Worm (Caenorhabditis elegans) whole organism, young adult: Measurements from ENCODE around the gene cnt-2.

Experiments
- B0035.1 ChIP-seq: sonication (generic microtip); optimal IDR thresholded peaks from 2 replicates; lab custom pipeline; 2016; ENCODE audit warnings: missing genetic modification characterization, mild to moderate bottlenecking, missing compliant biosample characterization, missing genotype, missing genetic modification reagents
- C06A6.2 ChIP-seq: fragments of 200-800 bp; sonication (Bioruptor generic); conservative IDR thresholded peaks from 2 replicates; pipeline ENCODE4 v1.3.6; 2022; ENCODE audit warnings: missing genetic modification characterization, missing compliant biosample characterization
- F22D6.2 ChIP-seq: sonication (generic microtip); optimal IDR thresholded peaks from 2 replicates; lab custom pipeline; 2016; ENCODE audit warnings: mild to moderate bottlenecking, missing genetic modification characterization, missing compliant biosample characterization
- F23B12.7 ChIP-seq: sonication (generic microtip); optimal IDR thresholded peaks from 2 replicates; lab custom pipeline; 2017; ENCODE audit warnings: missing genetic modification characterization, mild to moderate bottlenecking, missing compliant biosample characterization, antibody characterized with exemption, moderate library complexity; ENCODE audit not compliant: insufficient read depth
- F33H1.4 ChIP-seq: fragments of 200-800 bp; sonication (Bioruptor generic); IDR thresholded peaks from 2 replicates; pipeline ENCODE4 v1.3.6; 2022; ENCODE audit warnings: missing genetic modification reagents, missing genetic modification characterization, missing compliant biosample characterization
- F39B2.1 ChIP-seq: fragments of 200-800 bp; sonication (Bioruptor generic); IDR thresholded peaks from 2 replicates; pipeline ENCODE4 v1.3.6; 2022; ENCODE audit warnings: missing genetic modification reagents, missing genetic modification characterization, missing compliant biosample characterization
- F52B5.7 ChIP-seq: sonication (generic microtip); optimal IDR thresholded peaks from 2 replicates; lab custom pipeline; 2016; ENCODE audit warnings: mild to moderate bottlenecking, missing genetic modification characterization, missing compliant biosample characterization
- F55B11.4 ChIP-seq: sonication (generic microtip); optimal IDR thresholded peaks from 2 replicates; lab custom pipeline; 2016; ENCODE audit warnings: missing compliant biosample characterization, missing genetic modification characterization, borderline replicate concordance; ENCODE audit not compliant: insufficient read depth
- K12H6.12 ChIP-seq: fragments of 200-800 bp; sonication (Bioruptor generic); optimal IDR thresholded peaks from 2 replicates; lab custom pipeline; 2018; ENCODE audit warnings: mild to moderate bottlenecking, missing genetic modification characterization, missing compliant biosample characterization
- T07F8.4 ChIP-seq: sonication (generic microtip); optimal IDR thresholded peaks from 2 replicates; lab custom pipeline; 2016; ENCODE audit warnings: mild to moderate bottlenecking, missing genetic modification characterization, moderate library complexity, missing compliant biosample characterization
- Y53F4B.3 ChIP-seq: fragments of 200-800 bp; sonication (Bioruptor generic); IDR thresholded peaks from 2 replicates; pipeline ENCODE4 v1.3.6; 2022; ENCODE audit warnings: missing genetic modification reagents, missing genetic modification characterization, missing compliant biosample characterization
- Y56A3A.18 ChIP-seq: fragments of 200-800 bp; sonication (Bioruptor generic); IDR thresholded peaks from 2 replicates; pipeline ENCODE4 v1.3.6; 2022; ENCODE audit warnings: missing genetic modification reagents, missing genetic modification characterization, missing compliant biosample characterization
- Y95B8A.8 ChIP-seq: fragments of 200-800 bp; sonication (Bioruptor generic); IDR thresholded peaks from 2 replicates; pipeline ENCODE4 v1.3.6; 2022; ENCODE audit warnings: missing genetic modification reagents, missing genetic modification characterization, missing compliant biosample characterization
- attf-3 ChIP-seq: fragments of 200-800 bp; sonication (Bioruptor generic); conservative IDR thresholded peaks from 2 replicates; pipeline ENCODE4 v1.3.6; 2022; ENCODE audit warnings: missing genetic modification reagents, missing genetic modification characterization, missing compliant biosample characterization
- bed-1 ChIP-seq: fragments of 200-800 bp; sonication (Bioruptor generic); IDR thresholded peaks from 2 replicates; pipeline ENCODE4 v1.3.6; 2022; ENCODE audit warnings: missing genetic modification reagents, missing genetic modification characterization, missing compliant biosample characterization
- cebp-1 ChIP-seq, 2 experiments: fragments of 200-800 bp in 1 of 2; sonication (Bioruptor generic) in 1 of 2; sonication (generic microtip) in 1 of 2; IDR thresholded peaks in 1 of 2; optimal IDR thresholded peaks in 1 of 2; 2 replicates each; pipeline versions ENCODE4 v1.3.6 to Lab custom; 2017 to 2022; ENCODE audit warnings: missing compliant biosample characterization in 2 of 2, missing genetic modification characterization in 2 of 2, mild to moderate bottlenecking in 1 of 2, missing genetic modification reagents in 1 of 2, moderate library complexity in 1 of 2
- ceh-58 ChIP-seq: fragments of 200-800 bp; sonication (Bioruptor generic); IDR thresholded peaks from 2 replicates; pipeline ENCODE4 v1.3.6; 2022; ENCODE audit warnings: missing genetic modification characterization, missing compliant biosample characterization
- die-1 ChIP-seq: sonication (generic microtip); optimal IDR thresholded peaks from 2 replicates; lab custom pipeline; 2016; ENCODE audit warnings: missing genotype, mild to moderate bottlenecking, missing genetic modification characterization, missing compliant biosample characterization
- egl-44 ChIP-seq: fragments of 200-800 bp; sonication (Bioruptor generic); IDR thresholded peaks from 2 replicates; pipeline ENCODE4 v1.3.6; 2022; ENCODE audit warnings: missing genetic modification reagents, missing genetic modification characterization, missing compliant biosample characterization
- egrh-3 ChIP-seq: fragments of 200-800 bp; sonication (Bioruptor generic); IDR thresholded peaks from 2 replicates; pipeline ENCODE4 v1.3.6; 2022; ENCODE audit warnings: missing genetic modification reagents, missing genetic modification characterization, missing compliant biosample characterization
- hlh-12 ChIP-seq: sonication (generic microtip); optimal IDR thresholded peaks from 2 replicates; lab custom pipeline; 2016; ENCODE audit warnings: missing genetic modification characterization, missing compliant biosample characterization
- hmg-20 ChIP-seq: fragments of 200-800 bp; sonication (Bioruptor generic); IDR thresholded peaks from 2 replicates; pipeline ENCODE4 v1.3.6; 2022; ENCODE audit warnings: missing genetic modification reagents, missing genetic modification characterization, missing compliant biosample characterization
- hsf-1 ChIP-seq: fragments of 200-800 bp; sonication (Bioruptor generic); IDR thresholded peaks from 2 replicates; pipeline ENCODE4 v1.3.6; 2022; ENCODE audit warnings: missing genetic modification reagents, missing genetic modification characterization, missing compliant biosample characterization
- lag-1 ChIP-seq: fragments of 200-800 bp; sonication (Bioruptor generic); IDR thresholded peaks from 2 replicates; pipeline ENCODE4 v1.3.6; 2022; ENCODE audit warnings: missing genetic modification reagents, missing genetic modification characterization, missing compliant biosample characterization
- let-526 ChIP-seq: fragments of 200-800 bp; sonication (Bioruptor generic); IDR thresholded peaks from 2 replicates; pipeline ENCODE4 v1.3.6; 2022; ENCODE audit warnings: missing genetic modification reagents, missing genetic modification characterization, missing compliant biosample characterization
- lin-26 ChIP-seq: fragments of 200-800 bp; sonication (Bioruptor generic); IDR thresholded peaks from 2 replicates; pipeline ENCODE4 v1.3.6; 2022; ENCODE audit warnings: missing genetic modification reagents, missing genetic modification characterization, missing compliant biosample characterization
- lin-35 ChIP-seq, 3 experiments: fragments of 150-350 bp in 2 of 3; sonication (generic microtip) in 1 of 3; optimal IDR thresholded peaks; 2 replicates each; lab custom pipeline; 2014 to 2018; ENCODE audit warnings: missing biosample characterization in 3 of 3, missing genetic modification characterization in 3 of 3, missing genetic modification reagents in 3 of 3
- lsl-1 ChIP-seq: fragments of 200-800 bp; sonication (Bioruptor generic); optimal IDR thresholded peaks from 2 replicates; lab custom pipeline; 2018; ENCODE audit warnings: mild to moderate bottlenecking, missing genetic modification characterization, moderate library complexity, missing compliant biosample characterization
- lsy-27 ChIP-seq: sonication (generic microtip); optimal IDR thresholded peaks from 2 replicates; lab custom pipeline; 2017; ENCODE audit warnings: missing genetic modification characterization, mild to moderate bottlenecking, missing compliant biosample characterization, antibody characterized with exemption, missing genotype, borderline replicate concordance; ENCODE audit not compliant: insufficient read depth
- madf-10 ChIP-seq: sonication (generic microtip); optimal IDR thresholded peaks from 2 replicates; lab custom pipeline; 2016; ENCODE audit warnings: mild to moderate bottlenecking, missing genetic modification characterization, missing compliant biosample characterization
- mes-4 ChIP-seq: sonication (generic microtip); optimal IDR thresholded peaks from 2 replicates; lab custom pipeline; 2016; ENCODE audit warnings: missing genotype, missing genetic modification characterization, missing compliant biosample characterization
- nhr-179 ChIP-seq: sonication (generic microtip); optimal IDR thresholded peaks from 2 replicates; lab custom pipeline; 2016; ENCODE audit warnings: mild to moderate bottlenecking, missing genetic modification characterization, missing compliant biosample characterization
- rec-8 ChIP-seq, 2 experiments: sonication (generic microtip); optimal IDR thresholded peaks; 2 replicates each; lab custom pipeline; 2016; ENCODE audit warnings: mild to moderate bottlenecking in 2 of 2, missing genetic modification characterization in 2 of 2, missing genetic modification reagents in 2 of 2, missing genotype in 2 of 2, missing biosample characterization in 1 of 2, missing compliant biosample characterization in 1 of 2, moderate library complexity in 1 of 2
- rpc-1 ChIP-seq, 2 experiments: fragments of 150-350 bp in 1 of 2; sonication (generic microtip) in 1 of 2; optimal IDR thresholded peaks; 2 replicates each; lab custom pipeline; 2014 to 2018; ENCODE audit warnings: missing biosample characterization in 1 of 2, missing genetic modification characterization in 1 of 2, missing genetic modification reagents in 1 of 2, missing genotype in 1 of 2
- sdz-38 ChIP-seq: sonication (generic microtip); optimal IDR thresholded peaks from 2 replicates; lab custom pipeline; 2016; ENCODE audit warnings: missing genotype, missing genetic modification characterization, missing compliant biosample characterization
- snpc-4 ChIP-seq, 5 experiments: fragments of 150-350 bp in 1 of 5; sonication (generic microtip) in 4 of 5; optimal IDR thresholded peaks; 2 replicates each; lab custom pipeline; 2014 to 2018; ENCODE audit warnings: missing genetic modification characterization in 5 of 5, missing biosample characterization in 3 of 5, antibody characterized with exemption in 2 of 5, mild to moderate bottlenecking in 2 of 5, missing compliant biosample characterization in 2 of 5, missing genotype in 2 of 5, moderate library complexity in 2 of 5, missing genetic modification reagents in 1 of 5
- sptf-2 ChIP-seq: fragments of 200-800 bp; sonication (Bioruptor generic); optimal IDR thresholded peaks from 2 replicates; lab custom pipeline; 2018; ENCODE audit warnings: mild to moderate bottlenecking, missing genetic modification characterization, missing compliant biosample characterization
- tbx-9 ChIP-seq: sonication (generic microtip); optimal IDR thresholded peaks from 2 replicates; lab custom pipeline; 2016; ENCODE audit warnings: borderline replicate concordance, missing genetic modification characterization, inconsistent platforms, missing compliant biosample characterization
- tlf-1 ChIP-seq: fragments of 200-800 bp; sonication (Bioruptor generic); optimal IDR thresholded peaks from 2 replicates; lab custom pipeline; 2018; ENCODE audit warnings: mild to moderate bottlenecking, missing genetic modification characterization, missing compliant biosample characterization
- unc-62 ChIP-seq: fragments of 150-350 bp; optimal IDR thresholded peaks from 2 replicates; lab custom pipeline; 2014; ENCODE audit warnings: missing biosample characterization, missing genetic modification reagents, missing genetic modification characterization
- zfh-2 ChIP-seq: fragments of 200-800 bp; sonication (Bioruptor generic); conservative IDR thresholded peaks from 2 replicates; pipeline ENCODE4 v1.3.6; 2022; ENCODE audit warnings: missing genetic modification reagents, missing genetic modification characterization, missing compliant biosample characterization
- zim-3 ChIP-seq: sonication (generic microtip); optimal IDR thresholded peaks from 2 replicates; lab custom pipeline; 2017; ENCODE audit warnings: mild to moderate bottlenecking, missing genetic modification characterization, moderate library complexity, missing compliant biosample characterization
- ztf-18 ChIP-seq: sonication (generic microtip); optimal IDR thresholded peaks from 2 replicates; lab custom pipeline; 2016; ENCODE audit warnings: missing genotype, mild to moderate bottlenecking, missing genetic modification characterization, missing compliant biosample characterization
- ztf-22 ChIP-seq: fragments of 200-800 bp; sonication (Bioruptor generic); optimal IDR thresholded peaks from 2 replicates; lab custom pipeline; 2018; ENCODE audit warnings: mild to moderate bottlenecking, missing genetic modification characterization, moderate library complexity, missing compliant biosample characterization
- ztf-25 ChIP-seq: fragments of 200-800 bp; sonication (Bioruptor generic); IDR thresholded peaks from 2 replicates; pipeline ENCODE4 v1.3.6; 2022; ENCODE audit warnings: missing genetic modification reagents, missing genetic modification characterization, missing compliant biosample characterization
- ztf-28 ChIP-seq: fragments of 200-800 bp; sonication (Bioruptor generic); IDR thresholded peaks from 2 replicates; pipeline ENCODE4 v1.3.6; 2022; ENCODE audit warnings: missing genetic modification reagents, missing genetic modification characterization, missing compliant biosample characterization

Gene cnt-2

DNA sequence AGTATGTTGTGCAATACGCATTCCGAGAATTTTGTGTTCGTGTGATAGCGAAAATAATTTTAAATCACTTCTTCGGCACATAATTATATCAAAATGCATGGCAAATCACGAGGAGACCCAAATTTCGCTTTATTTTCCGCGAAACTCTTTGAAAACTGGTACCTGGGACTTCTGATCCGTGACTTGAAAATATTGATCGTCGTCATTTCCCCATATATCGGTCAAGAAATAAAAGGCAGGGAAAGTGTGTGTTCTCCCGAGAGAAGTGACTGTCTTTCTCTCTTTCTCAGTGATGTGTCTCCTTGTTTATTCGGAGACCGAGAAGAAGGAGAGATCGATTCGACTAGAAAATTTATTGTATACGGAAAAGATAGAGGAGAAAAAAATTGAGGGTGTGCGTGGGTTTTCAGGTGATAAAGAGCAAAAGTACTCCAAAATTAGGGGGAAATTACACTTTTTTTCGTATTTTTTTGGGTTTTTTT is 56.4 kb downstream of the cnt-2 start, which contains the start of gene W09D10.5:
W09D10.5 (minus strand) TSS at position 345 of the 482 bp plus-strand sequence.
- no peak for TF ChIP-seq lsy-27
- TF ChIP-seq lin-35 (GFP tag; optimal IDR thresholded peaks at IDR 0.05; lab: Kevin White, UChicago), result no peak
- TF ChIP-seq attf-3, result no peak
- TF ChIP-seq F52B5.7 (tag; lab: Kevin White, UChicago), result peak; percentile 57
- TF ChIP-seq ceh-58 (GFP tag; lab: Robert Waterston, UW), result no peak
- no peak for TF ChIP-seq snpc-4 (GFP tag; optimal IDR thresholded peaks at IDR 0.05; lab: Kevin White, UChicago)
- no peak for TF ChIP-seq snpc-4 (tag; optimal IDR thresholded peaks at IDR 0.05; lab: Kevin White, UChicago)
- no peak for TF ChIP-seq ztf-25 (GFP tag; lab: Robert Waterston, UW)
- no peak for TF ChIP-seq egrh-3 (GFP tag; lab: Robert Waterston, UW)
- no peak for TF ChIP-seq tlf-1 (GFP tag; lab: Kevin White, UChicago)
- peak; percentile 16 for TF ChIP-seq ztf-18 (tag; lab: Kevin White, UChicago)
- no peak for TF ChIP-seq ztf-22
- TF ChIP-seq hlh-12, result no peak
- peak; percentile 43; the same call in 1 of the 2 replicates for TF ChIP-seq cebp-1 (GFP tag; IDR thresholded peaks at IDR 0.05; lab: Robert Waterston, UW)
- TF ChIP-seq cebp-1 (tag; optimal IDR thresholded peaks at IDR 0.05; lab: Kevin White, UChicago), result peak; percentile 77
- no peak; the same call in 1 of the 2 replicates for TF ChIP-seq C06A6.2 (GFP tag; lab: Robert Waterston, UW)
- no peak for TF ChIP-seq F55B11.4 (tag; lab: Kevin White, UChicago)
- TF ChIP-seq mes-4 (tag; lab: Kevin White, UChicago), result no peak
- TF ChIP-seq hsf-1 (GFP tag; lab: Robert Waterston, UW), result peak; percentile 56; the same call in 1 of the 2 replicates
- TF ChIP-seq rec-8 (tag; optimal IDR thresholded peaks at IDR 0.05; lab: Kevin White, UChicago), result no peak
- no peak for TF ChIP-seq lin-26 (GFP tag; lab: Robert Waterston, UW)
- TF ChIP-seq zim-3, result peak; percentile 78
- no peak for TF ChIP-seq F39B2.1 (GFP tag; lab: Robert Waterston, UW)
- TF ChIP-seq lsl-1 (GFP tag; lab: Kevin White, UChicago), result no peak
- TF ChIP-seq madf-10 (tag; lab: Kevin White, UChicago), result peak; percentile 18
- TF ChIP-seq egl-44 (GFP tag; lab: Robert Waterston, UW), result no peak
- no peak for TF ChIP-seq sdz-38
- no peak for TF ChIP-seq zfh-2 (GFP tag; lab: Robert Waterston, UW)
- TF ChIP-seq let-526 (GFP tag; lab: Robert Waterston, UW), result no peak
- no peak for TF ChIP-seq T07F8.4 (tag; lab: Kevin White, UChicago)
- no peak for TF ChIP-seq lag-1 (GFP tag; lab: Robert Waterston, UW)
- peak; percentile 26 for TF ChIP-seq die-1
- no peak for TF ChIP-seq tbx-9 (tag; lab: Kevin White, UChicago)
- no peak for TF ChIP-seq ztf-28 (GFP tag; lab: Robert Waterston, UW)
- no peak for TF ChIP-seq rpc-1 (optimal IDR thresholded peaks at IDR 0.05; lab: Kevin White, UChicago)
- TF ChIP-seq rpc-1 (tag; optimal IDR thresholded peaks at IDR 0.05; lab: Kevin White, UChicago), result no peak
- TF ChIP-seq K12H6.12 (tag; lab: Kevin White, UChicago), result peak; percentile 7
- peak; percentile 63; the same call in 1 of the 2 replicates for TF ChIP-seq Y56A3A.18
- TF ChIP-seq Y95B8A.8 (GFP tag; lab: Robert Waterston, UW), result no peak
- TF ChIP-seq nhr-179 (tag; lab: Kevin White, UChicago), result no peak
- TF ChIP-seq F22D6.2 (tag; lab: Kevin White, UChicago), result peak; percentile 2
- TF ChIP-seq Y53F4B.3 (GFP tag; lab: Robert Waterston, UW), result no peak
- TF ChIP-seq sptf-2 (GFP tag; lab: Kevin White, UChicago), result no peak
- no peak for TF ChIP-seq F33H1.4 (GFP tag; lab: Robert Waterston, UW)
- TF ChIP-seq unc-62 (GFP tag; lab: Kevin White, UChicago), result no peak
- no peak for TF ChIP-seq F23B12.7 (tag; lab: Kevin White, UChicago)
- peak; percentile 57 for TF ChIP-seq B0035.1 (tag; lab: Kevin White, UChicago)
- no peak for TF ChIP-seq hmg-20 (GFP tag; lab: Robert Waterston, UW)
- no peak for TF ChIP-seq bed-1 (GFP tag; lab: Robert Waterston, UW)
